Fruit fly (Drosophila melanogaster): ENCODE data around the gene Tspo.
A peak's percentile ranks its signal among the peaks of the same experiment; 100 is the strongest.

The Tspo gene

DNA sequence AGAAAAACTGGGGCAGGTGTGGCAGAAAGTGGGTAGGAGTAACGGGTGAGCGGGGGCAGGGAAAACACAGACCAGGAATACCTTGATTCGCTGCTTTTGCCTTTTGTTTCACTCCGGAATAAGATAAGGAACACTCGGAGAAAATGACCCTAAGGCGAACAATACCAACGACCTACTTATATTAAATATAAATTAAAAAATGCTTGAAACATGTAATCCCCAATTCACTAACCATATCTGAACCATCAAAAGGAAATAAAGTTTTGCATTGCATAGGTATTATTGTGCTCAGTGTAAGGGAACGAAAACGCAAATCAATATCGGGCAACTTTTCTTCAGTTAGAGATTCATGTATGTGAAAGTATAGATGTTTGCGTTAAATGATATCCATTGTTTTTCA, 47.4 kb upstream of the Tspo start (continued):
- peak; percentile 68 for TF ChIP-seq CoRest (tag; optimal IDR thresholded peaks at IDR 0.05)
- no peak for TF ChIP-seq CG15479 (GFP tag; optimal IDR thresholded peaks at IDR 0.05)
- no peak for TF ChIP-seq Fer1 (GFP tag; optimal IDR thresholded peaks at IDR 0.05)
- peak; percentile 7 for TF ChIP-seq CG15514 (GFP tag; optimal IDR thresholded peaks at IDR 0.05)
- TF ChIP-seq fd102C (GFP tag; optimal IDR thresholded peaks at IDR 0.05) = no peak
- TF ChIP-seq GATAe (GFP tag; conservative IDR thresholded peaks at IDR 0.05) = no peak
- TF ChIP-seq kah (GFP tag; optimal IDR thresholded peaks at IDR 0.05) = no peak
- peak; percentile 27 for TF ChIP-seq slou (GFP tag; optimal IDR thresholded peaks at IDR 0.05)
- no peak for TF ChIP-seq CG11093 (GFP tag; IDR thresholded peaks at IDR 0.05)
- TF ChIP-seq CG17568 (GFP tag; optimal IDR thresholded peaks at IDR 0.05) = peak; percentile 50
- no peak for TF ChIP-seq Dip2 (GFP tag; IDR thresholded peaks at IDR 0.05)
- TF ChIP-seq stwl (tag; optimal IDR thresholded peaks at IDR 0.05) = no peak
- TF ChIP-seq grn (GFP tag; optimal IDR thresholded peaks at IDR 0.05) = no peak
- no peak for TF ChIP-seq Ets97D (GFP tag; optimal IDR thresholded peaks at IDR 0.05)
- peak; percentile 15 for TF ChIP-seq Meics (GFP tag; optimal IDR thresholded peaks at IDR 0.05)
- no peak for TF ChIP-seq CG3281 (GFP tag; optimal IDR thresholded peaks at IDR 0.05)
- TF ChIP-seq CG9727 (GFP tag; optimal IDR thresholded peaks at IDR 0.05) = peak; percentile 60
- TF ChIP-seq ci (GFP tag; IDR thresholded peaks at IDR 0.05) = peak; percentile 83
- peak; percentile 76 for TF ChIP-seq dysf (GFP tag; IDR thresholded peaks at IDR 0.05)
- peak; percentile 14 for TF ChIP-seq maf-S (GFP tag; optimal IDR thresholded peaks at IDR 0.05)
- TF ChIP-seq CG2120 (GFP tag; optimal IDR thresholded peaks at IDR 0.05) = peak; percentile 63
- no peak for TF ChIP-seq gfzf (GFP tag; optimal IDR thresholded peaks at IDR 0.05)
- peak; percentile 26 for TF ChIP-seq Camta (GFP tag; optimal IDR thresholded peaks at IDR 0.05)
- no peak for TF ChIP-seq Stat92E (GFP tag; optimal IDR thresholded peaks at IDR 0.05)
- TF ChIP-seq CkIIα-i1 (GFP tag; IDR thresholded peaks at IDR 0.05) = no peak
- TF ChIP-seq CG10366 (GFP tag; IDR thresholded peaks at IDR 0.05) = peak; percentile 67
- TF ChIP-seq CG8924 (tag; optimal IDR thresholded peaks at IDR 0.05) = peak; percentile 61
- no peak for TF ChIP-seq CG7987 (GFP tag; optimal IDR thresholded peaks at IDR 0.05)
- TF ChIP-seq CG34422 (GFP tag; IDR thresholded peaks at IDR 0.05) = no peak
- TF ChIP-seq CG4854 (GFP tag; optimal IDR thresholded peaks at IDR 0.05) = peak; percentile 12
- TF ChIP-seq CG17385 (GFP tag; optimal IDR thresholded peaks at IDR 0.05) = peak; percentile 64
- no peak for TF ChIP-seq CG32772 (GFP tag; IDR thresholded peaks at IDR 0.05)
- TF ChIP-seq Ptx1 (GFP tag; IDR thresholded peaks at IDR 0.05) = peak; percentile 83
- no peak for TF ChIP-seq pita (GFP tag; optimal IDR thresholded peaks at IDR 0.05)
- TF ChIP-seq CG17328 (GFP tag; IDR thresholded peaks at IDR 0.05) = peak; percentile 80
- no peak for TF ChIP-seq pzg (GFP tag; optimal IDR thresholded peaks at IDR 0.05)
- TF ChIP-seq CG6791 (GFP tag; IDR thresholded peaks at IDR 0.05; ENCODE audit: partially characterized antibody) = no peak
- TF ChIP-seq CG11560 (tag; IDR thresholded peaks at IDR 0.05) = no peak
- TF ChIP-seq Neu2 (GFP tag; optimal IDR thresholded peaks at IDR 0.05; ENCODE audit: borderline replicate concordance) = no peak
- TF ChIP-seq CG6683 (GFP tag; optimal IDR thresholded peaks at IDR 0.05) = no peak
- TF ChIP-seq prd (optimal IDR thresholded peaks at IDR 0.05) = no peak
- TF ChIP-seq prd (GFP tag; IDR thresholded peaks at IDR 0.05) = peak; percentile 55; the same call in 2 of the 3 replicates
- TF ChIP-seq Doc3 (GFP tag; IDR thresholded peaks at IDR 0.05; ENCODE audit: partially characterized antibody) = no peak
- TF ChIP-seq Ssrp (tag; optimal IDR thresholded peaks at IDR 0.05) = peak; percentile 56
- peak; percentile 19 for TF ChIP-seq CG15601 (tag; optimal IDR thresholded peaks at IDR 0.05)
- no peak for TF ChIP-seq klu (GFP tag; IDR thresholded peaks at IDR 0.05)
- TF ChIP-seq CG13287 (GFP tag; IDR thresholded peaks at IDR 0.05; ENCODE audit: partially characterized antibody) = no peak
- peak; percentile 12 for TF ChIP-seq jumu (GFP tag; optimal IDR thresholded peaks at IDR 0.05)
- TF ChIP-seq CG6654 (GFP tag; optimal IDR thresholded peaks at IDR 0.05) = no peak
- TF ChIP-seq NK7.1 (GFP tag; optimal IDR thresholded peaks at IDR 0.05) = no peak
- 0 out of 3 replicates have a peak, but pooled peaks have one; percentile 41 for TF ChIP-seq gce (GFP tag; IDR thresholded peaks at IDR 0.05)
